Worm (Caenorhabditis elegans): ENCODE data around the gene pgph-1.

pgph-1 gene

ce11 chrV:5708331-5708730, 45.0 kb downstream of the pgph-1 start (continued):
- no peak for TF ChIP-seq F33H1.4 (GFP tag; IDR thresholded peaks at IDR 0.05)

- no peak for TF ChIP-seq egl-18 (GFP tag; IDR thresholded peaks at IDR 0.05)
- TF ChIP-seq cebp-1 (GFP tag; IDR thresholded peaks at IDR 0.05) = no peak
- TF ChIP-seq cebp-1 (tag; optimal IDR thresholded peaks at IDR 0.05) = no peak
- no peak for TF ChIP-seq F57A8.1 (GFP tag; optimal IDR thresholded peaks at IDR 0.05)
- TF ChIP-seq ceh-40 (GFP tag; IDR thresholded peaks at IDR 0.05) = no peak
- TF ChIP-seq nhr-80 (tag; optimal IDR thresholded peaks at IDR 0.05) = no peak
- TF ChIP-seq lir-1 (GFP tag; conservative IDR thresholded peaks at IDR 0.05) = no peak
These were observed 47.8 kb downstream of the pgph-1 start, which contains the start of gene peli-1 for ce11 chrV:5705510-5705909. peli-1 (plus strand) TSS chrV:5705810.

ce11 chrV:5704467-5704866, 48.9 kb downstream of the pgph-1 start:
- TF ChIP-seq tbx-9 (tag; optimal IDR thresholded peaks at IDR 0.05; ENCODE audit: borderline replicate concordance) (no peak), xnd-1 (tag; optimal IDR thresholded peaks at IDR 0.05) (no peak), Y95B8A.8 (GFP tag; IDR thresholded peaks at IDR 0.05) (no peak), Y53G8AR.9 (GFP tag; conservative IDR thresholded peaks at IDR 0.05) (no peak), nhr-90 (tag; optimal IDR thresholded peaks at IDR 0.05) (no peak), F10E7.11 (tag; optimal IDR thresholded peaks at IDR 0.05) (no peak)

All from whole organism, young adult.